Fruit fly (Drosophila melanogaster) whole organism, prepupa: Measurements from ENCODE around the gene EndoA.

Experiments used
- CG10631 ChIP-seq: fragments of 200-800 bp; sonication (Bioruptor generic); optimal IDR thresholded peaks from 2 replicates; lab custom pipeline; 2016; ENCODE audit warnings: missing biosample characterization, missing genetic modification characterization
- CG11294 ChIP-seq: fragments of 200-800 bp; sonication (Bioruptor generic); IDR thresholded peaks from 2 replicates; pipeline ENCODE4 v1.3.6; 2022; ENCODE audit warnings: missing biosample characterization, missing genetic modification characterization
- CG11762 ChIP-seq: fragments of 200-800 bp; sonication (Bioruptor generic); optimal IDR thresholded peaks from 3 replicates; lab custom pipeline; 2016; ENCODE audit warnings: missing biosample characterization, missing genetic modification characterization; ENCODE audit not compliant: insufficient read depth
- CG11902 ChIP-seq: fragments of 200-800 bp; sonication (Bioruptor generic); optimal IDR thresholded peaks from 3 replicates; lab custom pipeline; 2016; ENCODE audit warnings: missing biosample characterization, missing genetic modification characterization
- CG15336 ChIP-seq: fragments of 200-800 bp; sonication (Bioruptor generic); IDR thresholded peaks from 2 replicates; pipeline ENCODE4 v1.3.6; 2022; ENCODE audit warnings: missing biosample characterization, missing genetic modification characterization
- CG1621 ChIP-seq: fragments of 200-800 bp; sonication (Bioruptor generic); optimal IDR thresholded peaks from 3 replicates; lab custom pipeline; 2018; ENCODE audit warnings: missing biosample characterization, mild to moderate bottlenecking, missing genetic modification characterization
- CG31627 ChIP-seq: fragments of 200-800 bp; sonication (Bioruptor generic); optimal IDR thresholded peaks from 3 replicates; lab custom pipeline; 2016; ENCODE audit warnings: missing biosample characterization, missing genetic modification characterization
- CG32006 ChIP-seq: fragments of 200-800 bp; sonication (Bioruptor generic); optimal IDR thresholded peaks from 3 replicates; lab custom pipeline; 2017; ENCODE audit warnings: missing biosample characterization, mild to moderate bottlenecking, missing genetic modification characterization
- CG34406 ChIP-seq: fragments of 200-800 bp; sonication (Bioruptor generic); optimal IDR thresholded peaks from 3 replicates; lab custom pipeline; 2016; ENCODE audit warnings: missing biosample characterization, missing genetic modification characterization
- CG3919 ChIP-seq: fragments of 200-800 bp; sonication (Bioruptor generic); optimal IDR thresholded peaks from 3 replicates; lab custom pipeline; 2016; ENCODE audit warnings: missing biosample characterization, missing genetic modification characterization
- CG4318 ChIP-seq: fragments of 200-800 bp; sonication (Bioruptor generic); optimal IDR thresholded peaks from 3 replicates; lab custom pipeline; 2017; ENCODE audit warnings: missing biosample characterization, mild to moderate bottlenecking, missing genetic modification characterization
- CG6163 ChIP-seq: fragments of 200-800 bp; sonication (Bioruptor generic); IDR thresholded peaks from 3 replicates; pipeline ENCODE4 v1.3.6; 2022; ENCODE audit warnings: missing biosample characterization, missing genetic modification characterization
- CG6808 ChIP-seq: fragments of 200-800 bp; sonication (Bioruptor generic); optimal IDR thresholded peaks from 3 replicates; lab custom pipeline; 2017; ENCODE audit warnings: missing biosample characterization, missing genetic modification characterization, mild to moderate bottlenecking, moderate library complexity, missing genetic modification reagents
- CG6854 ChIP-seq: fragments of 200-800 bp; sonication (Bioruptor generic); optimal IDR thresholded peaks from 2 replicates; lab custom pipeline; 2017; ENCODE audit warnings: missing biosample characterization, mild to moderate bottlenecking, missing genetic modification characterization
- CG7368 ChIP-seq: fragments of 200-800 bp; sonication (Bioruptor generic); optimal IDR thresholded peaks from 3 replicates; lab custom pipeline; 2016; ENCODE audit warnings: missing biosample characterization, missing genetic modification characterization
- CG8119 ChIP-seq: fragments of 200-800 bp; sonication (Bioruptor generic); IDR thresholded peaks from 3 replicates; pipeline ENCODE4 v1.3.6; 2022; ENCODE audit warnings: missing biosample characterization, missing genetic modification characterization
- Eip75B ChIP-seq: fragments of 200-800 bp; sonication (Bioruptor generic); optimal IDR thresholded peaks from 3 replicates; lab custom pipeline; 2016; ENCODE audit warnings: missing biosample characterization, missing genetic modification characterization
- Eip78C ChIP-seq: fragments of 200-800 bp; sonication (Bioruptor generic); peaks from one replicate; lab custom pipeline; 2016; ENCODE audit warnings: missing biosample characterization, missing genetic modification characterization
- Ets21C ChIP-seq: fragments of 200-800 bp; sonication (Bioruptor generic); optimal IDR thresholded peaks from 3 replicates; lab custom pipeline; 2016; ENCODE audit warnings: missing biosample characterization, missing genetic modification characterization
- Ets96B ChIP-seq: fragments of 200-800 bp; optimal IDR thresholded peaks from 2 replicates; lab custom pipeline; 2019; ENCODE audit warnings: missing biosample characterization, mild to moderate bottlenecking, missing genetic modification characterization, moderate library complexity
- Gug ChIP-seq: fragments of 200-800 bp; sonication (Bioruptor generic); IDR thresholded peaks from 2 replicates; pipeline ENCODE4 v1.3.6; 2022; ENCODE audit warnings: missing biosample characterization, missing genetic modification characterization
- Hr38 ChIP-seq: sonication (Bioruptor generic); optimal IDR thresholded peaks from 2 replicates; lab custom pipeline; 2016; ENCODE audit warnings: missing biosample characterization, missing genetic modification characterization
- Hr39 ChIP-seq: fragments of 200-800 bp; sonication (Bioruptor generic); optimal IDR thresholded peaks from 2 replicates; lab custom pipeline; 2016; ENCODE audit warnings: missing biosample characterization, missing genetic modification characterization
- Hr4 ChIP-seq: fragments of 200-800 bp; sonication (Bioruptor generic); optimal IDR thresholded peaks from 3 replicates; lab custom pipeline; 2016; ENCODE audit warnings: missing biosample characterization, missing genetic modification characterization
- Lpt ChIP-seq: fragments of 200-800 bp; sonication (Bioruptor generic); optimal IDR thresholded peaks from 3 replicates; lab custom pipeline; 2016; ENCODE audit warnings: missing biosample characterization, missing genetic modification characterization
- Sox102F ChIP-seq: fragments of 200-800 bp; sonication (Bioruptor generic); optimal IDR thresholded peaks from 2 replicates; lab custom pipeline; 2016; ENCODE audit warnings: missing biosample characterization, mild to moderate bottlenecking, missing genetic modification characterization
- Sox14 ChIP-seq: fragments of 200-800 bp; sonication (Bioruptor generic); optimal IDR thresholded peaks from 3 replicates; lab custom pipeline; 2016; ENCODE audit warnings: missing biosample characterization, missing genetic modification characterization
- Sox15 ChIP-seq: fragments of 200-800 bp; sonication (Bioruptor generic); optimal IDR thresholded peaks from 3 replicates; lab custom pipeline; 2016; ENCODE audit warnings: missing biosample characterization, missing genetic modification characterization
- acj6 ChIP-seq: fragments of 200-800 bp; sonication (Bioruptor generic); optimal IDR thresholded peaks from 3 replicates; lab custom pipeline; 2016; ENCODE audit warnings: missing biosample characterization, missing genetic modification characterization
- cyc ChIP-seq: fragments of 200-800 bp; sonication (Bioruptor generic); optimal IDR thresholded peaks from 3 replicates; lab custom pipeline; 2016; ENCODE audit warnings: missing biosample characterization, missing genetic modification characterization
- eg ChIP-seq: fragments of 200-800 bp; sonication (Bioruptor generic); IDR thresholded peaks from 3 replicates; pipeline ENCODE4 v1.3.6; 2022; ENCODE audit warnings: missing biosample characterization, missing genetic modification characterization
- esn ChIP-seq: fragments of 200-800 bp; sonication (Bioruptor generic); optimal IDR thresholded peaks from 2 replicates; lab custom pipeline; 2016; ENCODE audit warnings: missing biosample characterization, mild to moderate bottlenecking, missing genetic modification characterization, moderate library complexity
- fd59A ChIP-seq: fragments of 200-800 bp; sonication (Bioruptor generic); optimal IDR thresholded peaks from 2 replicates; lab custom pipeline; 2017; ENCODE audit warnings: missing biosample characterization, mild to moderate bottlenecking, missing genetic modification characterization, missing genetic modification reagents
- fd85E ChIP-seq: fragments of 200-800 bp; sonication (Bioruptor generic); optimal IDR thresholded peaks from 3 replicates; lab custom pipeline; 2016; ENCODE audit warnings: missing biosample characterization, missing genetic modification characterization
- fkh ChIP-seq: fragments of 200-800 bp; sonication (Bioruptor generic); optimal IDR thresholded peaks from 3 replicates; lab custom pipeline; 2017; ENCODE audit warnings: missing biosample characterization, mild to moderate bottlenecking, missing genetic modification characterization, moderate library complexity
- lz ChIP-seq: fragments of 200-800 bp; sonication (Bioruptor generic); optimal IDR thresholded peaks from 3 replicates; lab custom pipeline; 2016; ENCODE audit warnings: missing biosample characterization, missing genetic modification characterization
- pdm3 ChIP-seq: fragments of 200-800 bp; sonication (Bioruptor generic); optimal IDR thresholded peaks from 3 replicates; lab custom pipeline; 2016; ENCODE audit warnings: missing biosample characterization, missing genetic modification characterization
- salr ChIP-seq, 2 experiments: fragments of 200-800 bp; sonication (Bioruptor generic); optimal IDR thresholded peaks; 3 replicates each; lab custom pipeline; 2016 to 2018; ENCODE audit warnings: missing biosample characterization in 2 of 2, missing genetic modification characterization in 2 of 2, mild to moderate bottlenecking in 1 of 2
- spab ChIP-seq: fragments of 200-800 bp; sonication (Bioruptor generic); optimal IDR thresholded peaks from 2 replicates; lab custom pipeline; 2017; ENCODE audit warnings: missing biosample characterization, mild to moderate bottlenecking, missing genetic modification characterization, missing genetic modification reagents
- ss ChIP-seq, 2 experiments: fragments of 200-800 bp; sonication (Bioruptor generic); optimal IDR thresholded peaks; 2 replicates in 1 of 2; 3 replicates in 1 of 2; lab custom pipeline; 2017 to 2018; ENCODE audit warnings: mild to moderate bottlenecking in 2 of 2, missing biosample characterization in 2 of 2, missing genetic modification characterization in 2 of 2, moderate library complexity in 1 of 2
- svp ChIP-seq: fragments of 200-800 bp; sonication (Bioruptor generic); peaks from one replicate; lab custom pipeline; 2016; ENCODE audit warnings: missing biosample characterization, missing genetic modification characterization
- vri ChIP-seq: fragments of 200-800 bp; sonication (Bioruptor generic); optimal IDR thresholded peaks from 3 replicates; lab custom pipeline; 2016; ENCODE audit warnings: missing biosample characterization, mild to moderate bottlenecking, missing genetic modification characterization

Gene EndoA

DNA sequence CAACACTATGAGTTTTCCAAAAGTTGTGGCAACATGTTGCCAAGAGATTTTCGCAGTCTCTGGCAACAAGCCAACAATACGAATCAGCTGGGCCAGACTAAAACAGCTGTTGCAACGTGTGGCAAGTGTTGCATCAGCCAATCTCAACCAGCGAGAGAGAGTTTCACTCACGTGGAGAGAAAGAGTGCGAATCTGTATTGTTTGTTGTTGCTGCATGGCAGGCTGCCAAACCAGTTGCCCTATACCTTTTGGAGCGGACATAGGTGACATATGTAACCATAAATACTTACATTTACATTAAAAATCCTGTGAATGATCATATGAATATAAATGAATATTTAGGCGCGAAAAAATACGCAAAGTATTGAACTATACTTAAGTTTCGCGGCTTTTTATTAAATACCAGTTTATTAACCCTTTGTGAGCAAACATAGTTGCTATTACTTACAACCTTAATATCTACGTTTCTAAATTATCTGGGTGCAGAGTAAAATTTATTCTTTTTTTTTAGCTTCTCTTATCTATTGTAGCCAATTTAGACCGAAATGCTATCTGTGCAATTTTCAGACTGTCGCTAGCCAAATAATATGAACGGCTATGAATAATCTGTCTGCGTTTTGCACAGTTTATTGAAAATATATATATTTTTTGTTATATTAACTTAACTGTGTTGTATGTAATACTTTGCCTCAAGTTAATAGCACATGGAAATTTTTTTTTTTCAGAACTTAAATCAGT lies 7.6 kb downstream of the EndoA start (continued):
- TF ChIP-seq cyc (GFP tag; lab: Kevin White, UChicago): peak; percentile 46
- peak; percentile 52 for TF ChIP-seq CG8119 (GFP tag; lab: Robert Waterston, UW)
- no peak for TF ChIP-seq fkh (GFP tag; lab: Kevin White, UChicago)
- peak; percentile 81 for TF ChIP-seq CG6163 (GFP tag; lab: Robert Waterston, UW)
- TF ChIP-seq CG7368: peak; percentile 21
- peak; percentile 55 for TF ChIP-seq acj6 (GFP tag; lab: Kevin White, UChicago)
- TF ChIP-seq Eip75B (GFP tag; lab: Kevin White, UChicago): peak; percentile 57
- peak; percentile 66 for TF ChIP-seq CG3919 (GFP tag; lab: Kevin White, UChicago)
- peak; percentile 42 for TF ChIP-seq CG34406
- TF ChIP-seq esn: peak; percentile 72
- peak; percentile 11 to 25 for TF ChIP-seq ss (GFP tag; optimal IDR thresholded peaks at IDR 0.05; lab: Kevin White, UChicago)
- peak; percentile 36 for TF ChIP-seq CG11762 (GFP tag; lab: Kevin White, UChicago)
- no peak for TF ChIP-seq Hr38 (GFP tag; lab: Kevin White, UChicago)
- TF ChIP-seq CG10631 (GFP tag; lab: Kevin White, UChicago): peak; percentile 54
- peak; percentile 21 to 90 for TF ChIP-seq salr (GFP tag; optimal IDR thresholded peaks at IDR 0.05; lab: Kevin White, UChicago)
- TF ChIP-seq CG15336: peak; percentile 37; the same call in 1 of the 2 replicates
- TF ChIP-seq svp: peak; percentile 81
- peak; percentile 54 for TF ChIP-seq Sox14 (GFP tag; lab: Kevin White, UChicago)

DNA sequence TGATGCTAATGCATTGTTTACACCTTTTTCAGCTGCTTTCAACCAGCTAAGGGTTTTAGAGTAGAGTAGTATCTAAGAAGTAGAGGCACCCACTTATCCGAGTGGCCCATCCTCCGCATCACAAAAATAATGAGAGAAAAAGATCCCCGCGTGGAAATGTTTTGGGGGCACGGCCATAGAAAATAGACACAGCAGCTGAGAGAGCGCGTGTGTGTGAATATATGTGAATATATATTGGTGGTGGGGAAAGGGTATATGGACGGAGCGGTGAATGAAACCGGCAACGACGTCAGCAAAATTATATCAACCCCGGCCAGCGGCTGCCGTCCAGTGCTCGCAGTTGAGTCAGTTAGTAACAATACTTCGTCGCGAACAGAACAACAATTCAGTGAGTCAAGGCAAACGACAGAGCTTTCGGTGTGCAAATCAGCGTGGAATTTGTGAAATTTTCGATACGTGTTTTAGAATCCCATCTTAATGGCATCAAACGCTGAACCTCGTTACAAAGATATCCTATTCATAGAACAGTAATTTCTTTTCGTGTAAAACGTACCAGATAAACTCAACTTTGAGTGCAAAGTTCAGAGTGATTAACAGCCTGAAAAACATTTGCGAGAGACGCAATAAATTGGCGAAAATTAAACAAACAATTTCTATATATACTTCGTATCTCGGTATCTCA lies 8.3 kb downstream of the EndoA start, which contains the start of gene Xrp1:
Gene Xrp1, plus strand, starts transcription at position 375 of the 682 bp plus-strand sequence.
- TF ChIP-seq Hr4 (GFP tag; lab: Kevin White, UChicago) (peak; percentile 62), CG3919 (GFP tag; lab: Kevin White, UChicago) (peak; percentile 43), CG6854 (GFP tag; lab: Kevin White, UChicago) (peak; percentile 15), ss (GFP tag; optimal IDR thresholded peaks at IDR 0.05; lab: Kevin White, UChicago) (no peak), cyc (GFP tag; lab: Kevin White, UChicago) (peak; percentile 18), Gug (GFP tag; lab: Robert Waterston, UW) (0 out of 2 replicates have a peak, but pooled peaks have one; percentile 17), acj6 (GFP tag; lab: Kevin White, UChicago) (no peak), Ets21C (GFP tag; lab: Kevin White, UChicago) (no peak), eg (GFP tag; lab: Robert Waterston, UW) (peak; percentile 43), spab (GFP tag; lab: Kevin White, UChicago) (no peak), CG11294 (peak; percentile 53), CG7368 (peak; percentile 11), pdm3 (GFP tag; lab: Kevin White, UChicago) (peak; percentile 9), CG11902 (GFP tag; lab: Kevin White, UChicago) (peak; percentile 6), Ets96B (tag; lab: Kevin White, UChicago) (no peak), Lpt (peak; percentile 15), CG10631 (GFP tag; lab: Kevin White, UChicago) (peak; percentile 38), vri (peak; percentile 68), CG31627 (GFP tag; lab: Kevin White, UChicago) (peak; percentile 12), Sox15 (GFP tag; lab: Kevin White, UChicago) (no peak), svp (peak; percentile 74), CG32006 (peak; percentile 65), CG6163 (GFP tag; lab: Robert Waterston, UW) (peak; percentile 62), lz (GFP tag; lab: Kevin White, UChicago) (peak; percentile 11), Hr39 (GFP tag; lab: Kevin White, UChicago) (peak; percentile 15), Eip78C (GFP tag; lab: Kevin White, UChicago) (peak; percentile 65), CG8119 (GFP tag; lab: Robert Waterston, UW) (peak; percentile 31; the same call in 1 of the 3 replicates), fd59A (no peak), CG1621 (tag; lab: Kevin White, UChicago) (no peak), Hr38 (GFP tag; lab: Kevin White, UChicago) (no peak), CG6808 (peak; percentile 48), fd85E (GFP tag; lab: Kevin White, UChicago) (no peak), CG4318 (GFP tag; lab: Kevin White, UChicago) (peak; percentile 25), Sox102F (GFP tag; lab: Kevin White, UChicago) (peak; percentile 5)
